Fruit fly (Drosophila melanogaster): ENCODE results near the gene Dmtn.

DNA sequence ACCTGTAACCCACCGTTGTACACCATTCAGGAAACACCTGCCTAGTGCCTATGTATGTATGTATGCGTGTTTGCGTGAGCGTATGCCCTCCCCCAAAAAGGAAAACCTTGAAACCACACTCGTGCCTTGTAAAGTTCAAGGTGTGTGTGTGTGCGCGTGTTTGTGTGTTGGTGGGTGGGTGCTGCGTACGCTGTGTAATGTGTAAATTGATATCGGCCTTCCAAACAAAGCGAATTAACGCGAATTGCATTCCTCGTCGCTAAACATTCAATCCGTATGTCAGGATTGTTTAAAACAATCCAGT, 22.3 kb downstream of the Dmtn start:
- TF ChIP-seq Dll (optimal IDR thresholded peaks at IDR 0.05) (no peak), usp (GFP tag; optimal IDR thresholded peaks at IDR 0.05) (no peak), psq (optimal IDR thresholded peaks at IDR 0.05) (no peak)

All from whole organism.